Fruit fly (Drosophila melanogaster) whole organism, larva: ENCODE results near the gene CG14820.
A peak's percentile ranks its signal among the peaks of the same experiment; 100 is the strongest.

Source experiments
- noc ChIP-seq: fragments of 200-800 bp; sonication (Bioruptor generic); optimal IDR thresholded peaks from 3 replicates; lab custom pipeline; 2019; ENCODE audit warnings: missing biosample characterization, mild to moderate bottlenecking, missing genetic modification characterization, moderate library complexity

The CG14820 gene

dm6 chr3L:6975875-6976274, 43.1 kb downstream of the CG14820 start:
- TF ChIP-seq noc (tag; lab: Kevin White, UChicago): no peak

- no peak for TF ChIP-seq noc (tag; lab: Kevin White, UChicago)
Measured at dm6 chr3L:6976601-6977140, 43.9 kb downstream of the CG14820 start.

- TF ChIP-seq noc (tag; lab: Kevin White, UChicago): no peak
Measured at dm6 chr3L:6977391-6977790, 44.7 kb downstream of the CG14820 start.

- no peak for TF ChIP-seq noc (tag; lab: Kevin White, UChicago)
Measured at dm6 chr3L:6978030-6978683, 45.4 kb downstream of the CG14820 start.

dm6 chr3L:6978757-6979386, 46.1 kb downstream of the CG14820 start:
- TF ChIP-seq noc (tag; lab: Kevin White, UChicago): no peak

dm6 chr3L:6979387-6980249, 46.9 kb downstream of the CG14820 start, which contains the start of gene Galphai:
TSS of gene Galphai (minus strand) at chr3L:6980044.
- TF ChIP-seq noc (tag; lab: Kevin White, UChicago): peak; percentile 22

- TF ChIP-seq noc (tag; lab: Kevin White, UChicago): no peak
Measured at dm6 chr3L:6980553-6980952, 47.8 kb downstream of the CG14820 start.

- TF ChIP-seq noc (tag; lab: Kevin White, UChicago): no peak
Measured at dm6 chr3L:6981109-6981741, 48.5 kb downstream of the CG14820 start.

dm6 chr3L:6981823-6982222, 49.1 kb downstream of the CG14820 start:
- no peak for TF ChIP-seq noc (tag; lab: Kevin White, UChicago)
